Worm (Caenorhabditis elegans) whole organism, young adult: ENCODE data around the gene Y67D8B.3.
A peak's percentile ranks its signal among the peaks of the same experiment; 100 is the strongest.

Experiments used
- B0035.1 ChIP-seq: sonication (generic microtip); optimal IDR thresholded peaks from 2 replicates; lab custom pipeline; 2016; ENCODE audit warnings: missing genetic modification characterization, mild to moderate bottlenecking, missing compliant biosample characterization, missing genotype, missing genetic modification reagents
- B0261.1 ChIP-seq: sonication (generic microtip); optimal IDR thresholded peaks from 2 replicates; lab custom pipeline; 2016; ENCODE audit warnings: mild to moderate bottlenecking, missing genetic modification characterization, moderate library complexity, missing compliant biosample characterization
- C06A6.2 ChIP-seq: fragments of 200-800 bp; sonication (Bioruptor generic); conservative IDR thresholded peaks from 2 replicates; pipeline ENCODE4 v1.3.6; 2022; ENCODE audit warnings: missing genetic modification characterization, missing compliant biosample characterization
- F22D6.2 ChIP-seq: sonication (generic microtip); optimal IDR thresholded peaks from 2 replicates; lab custom pipeline; 2016; ENCODE audit warnings: mild to moderate bottlenecking, missing genetic modification characterization, missing compliant biosample characterization
- F39B2.1 ChIP-seq: fragments of 200-800 bp; sonication (Bioruptor generic); IDR thresholded peaks from 2 replicates; pipeline ENCODE4 v1.3.6; 2022; ENCODE audit warnings: missing genetic modification reagents, missing genetic modification characterization, missing compliant biosample characterization
- F52B5.7 ChIP-seq: sonication (generic microtip); optimal IDR thresholded peaks from 2 replicates; lab custom pipeline; 2016; ENCODE audit warnings: mild to moderate bottlenecking, missing genetic modification characterization, missing compliant biosample characterization
- K12H6.12 ChIP-seq: fragments of 200-800 bp; sonication (Bioruptor generic); optimal IDR thresholded peaks from 2 replicates; lab custom pipeline; 2018; ENCODE audit warnings: mild to moderate bottlenecking, missing genetic modification characterization, missing compliant biosample characterization
- Y53G8AR.9 ChIP-seq: fragments of 200-800 bp; sonication (Bioruptor generic); conservative IDR thresholded peaks from 2 replicates; pipeline ENCODE4 v1.3.6; 2022; ENCODE audit warnings: missing genetic modification reagents, missing genetic modification characterization, missing compliant biosample characterization
- Y79H2A.3 ChIP-seq: fragments of 200-800 bp; sonication (Bioruptor generic); conservative IDR thresholded peaks from 2 replicates; pipeline ENCODE4 v1.3.6; 2022; ENCODE audit warnings: missing genetic modification reagents, missing genetic modification characterization, missing compliant biosample characterization
- akir-1 ChIP-seq: fragments of 200-800 bp; sonication (Bioruptor generic); optimal IDR thresholded peaks from 2 replicates; lab custom pipeline; 2018; ENCODE audit warnings: mild to moderate bottlenecking, missing genetic modification characterization, moderate library complexity, missing compliant biosample characterization
- aptf-3 ChIP-seq: fragments of 200-800 bp; sonication (Bioruptor generic); IDR thresholded peaks from 2 replicates; pipeline ENCODE4 v1.3.6; 2022; ENCODE audit warnings: missing genetic modification characterization, missing compliant biosample characterization
- attf-5 ChIP-seq: fragments of 200-800 bp; sonication (Bioruptor generic); optimal IDR thresholded peaks from 2 replicates; lab custom pipeline; 2018; ENCODE audit warnings: mild to moderate bottlenecking, missing genetic modification characterization, missing compliant biosample characterization
- bed-1 ChIP-seq: fragments of 200-800 bp; sonication (Bioruptor generic); IDR thresholded peaks from 2 replicates; pipeline ENCODE4 v1.3.6; 2022; ENCODE audit warnings: missing genetic modification reagents, missing genetic modification characterization, missing compliant biosample characterization
- ccch-3 ChIP-seq: fragments of 200-800 bp; sonication (Bioruptor generic); optimal IDR thresholded peaks from 2 replicates; lab custom pipeline; 2018; ENCODE audit warnings: mild to moderate bottlenecking, missing genetic modification characterization, missing compliant biosample characterization
- ceh-27 ChIP-seq: fragments of 200-800 bp; sonication (Bioruptor generic); optimal IDR thresholded peaks from 2 replicates; lab custom pipeline; 2018; ENCODE audit warnings: mild to moderate bottlenecking, missing genetic modification characterization, moderate library complexity, missing compliant biosample characterization
- ceh-91 ChIP-seq: fragments of 200-800 bp; sonication (Bioruptor generic); IDR thresholded peaks from 2 replicates; pipeline ENCODE4 v1.3.6; 2022; ENCODE audit warnings: missing genetic modification reagents, missing genetic modification characterization, missing compliant biosample characterization
- dox-1 ChIP-seq: fragments of 200-800 bp; sonication (Bioruptor generic); IDR thresholded peaks from 2 replicates; pipeline ENCODE4 v1.3.6; 2022; ENCODE audit warnings: missing genetic modification reagents, missing genetic modification characterization, missing compliant biosample characterization
- egl-18 ChIP-seq: fragments of 200-800 bp; sonication (Bioruptor generic); IDR thresholded peaks from 2 replicates; pipeline ENCODE4 v1.3.6; 2022; ENCODE audit warnings: missing genetic modification reagents, missing genetic modification characterization, missing compliant biosample characterization
- egl-44 ChIP-seq: fragments of 200-800 bp; sonication (Bioruptor generic); IDR thresholded peaks from 2 replicates; pipeline ENCODE4 v1.3.6; 2022; ENCODE audit warnings: missing genetic modification reagents, missing genetic modification characterization, missing compliant biosample characterization
- egrh-3 ChIP-seq: fragments of 200-800 bp; sonication (Bioruptor generic); IDR thresholded peaks from 2 replicates; pipeline ENCODE4 v1.3.6; 2022; ENCODE audit warnings: missing genetic modification reagents, missing genetic modification characterization, missing compliant biosample characterization
- ekl-4 ChIP-seq: fragments of 200-800 bp; sonication (Bioruptor generic); IDR thresholded peaks from 2 replicates; pipeline ENCODE4 v1.3.6; 2022; ENCODE audit warnings: missing genetic modification reagents, missing genetic modification characterization, missing compliant biosample characterization
- ets-4 ChIP-seq: fragments of 200-800 bp; sonication (Bioruptor generic); optimal IDR thresholded peaks from 2 replicates; lab custom pipeline; 2018; ENCODE audit warnings: mild to moderate bottlenecking, missing genetic modification characterization, missing compliant biosample characterization
- him-1 ChIP-seq: sonication (generic microtip); optimal IDR thresholded peaks from 2 replicates; lab custom pipeline; 2016; ENCODE audit warnings: missing genotype, missing genetic modification reagents, missing genetic modification characterization, missing compliant biosample characterization
- hrde-1 ChIP-seq: sonication (generic microtip); optimal IDR thresholded peaks from 2 replicates; lab custom pipeline; 2016; ENCODE audit warnings: missing genetic modification characterization, mild to moderate bottlenecking, missing compliant biosample characterization, moderate library complexity, missing genotype, missing genetic modification reagents, borderline replicate concordance
- lag-1 ChIP-seq: fragments of 200-800 bp; sonication (Bioruptor generic); IDR thresholded peaks from 2 replicates; pipeline ENCODE4 v1.3.6; 2022; ENCODE audit warnings: missing genetic modification reagents, missing genetic modification characterization, missing compliant biosample characterization
- lin-35 ChIP-seq, 3 experiments: fragments of 150-350 bp in 2 of 3; sonication (generic microtip) in 1 of 3; optimal IDR thresholded peaks; 2 replicates each; lab custom pipeline; 2014 to 2018; ENCODE audit warnings: missing biosample characterization in 3 of 3, missing genetic modification characterization in 3 of 3, missing genetic modification reagents in 3 of 3
- lin-40 ChIP-seq: sonication (generic microtip); optimal IDR thresholded peaks from 2 replicates; lab custom pipeline; 2016; ENCODE audit warnings: missing genetic modification characterization, mild to moderate bottlenecking, missing compliant biosample characterization, missing genotype, missing genetic modification reagents
- lin-54 ChIP-seq: fragments of 200-800 bp; sonication (Bioruptor generic); optimal IDR thresholded peaks from 2 replicates; lab custom pipeline; 2018; ENCODE audit warnings: mild to moderate bottlenecking, missing genetic modification characterization, missing compliant biosample characterization
- lir-1 ChIP-seq: fragments of 200-800 bp; sonication (Bioruptor generic); conservative IDR thresholded peaks from 2 replicates; pipeline ENCODE4 v1.3.6; 2022; ENCODE audit warnings: missing genetic modification reagents, missing genetic modification characterization, missing compliant biosample characterization
- lsy-27 ChIP-seq: sonication (generic microtip); optimal IDR thresholded peaks from 2 replicates; lab custom pipeline; 2017; ENCODE audit warnings: missing genetic modification characterization, mild to moderate bottlenecking, missing compliant biosample characterization, antibody characterized with exemption, missing genotype, borderline replicate concordance; ENCODE audit not compliant: insufficient read depth
- madf-6 ChIP-seq: fragments of 200-800 bp; sonication (Bioruptor generic); IDR thresholded peaks from 2 replicates; pipeline ENCODE4 v1.3.6; 2022; ENCODE audit warnings: missing genetic modification reagents, missing genetic modification characterization, missing compliant biosample characterization
- mcd-1 ChIP-seq: fragments of 200-800 bp; sonication (Bioruptor generic); IDR thresholded peaks from 2 replicates; pipeline ENCODE4 v1.3.6; 2022; ENCODE audit warnings: missing genetic modification reagents, missing genetic modification characterization, missing compliant biosample characterization
- mel-28 ChIP-seq: sonication (generic microtip); optimal IDR thresholded peaks from 2 replicates; lab custom pipeline; 2016; ENCODE audit warnings: borderline replicate concordance, mild to moderate bottlenecking, missing genetic modification characterization, missing compliant biosample characterization
- nfya-1 ChIP-seq: sonication (generic microtip); optimal IDR thresholded peaks from 2 replicates; lab custom pipeline; 2017; ENCODE audit warnings: antibody characterized with exemption, missing compliant biosample characterization, missing genetic modification characterization, borderline replicate concordance; ENCODE audit not compliant: insufficient read depth
- nfyb-1 ChIP-seq: fragments of 200-800 bp; sonication (Bioruptor generic); IDR thresholded peaks from 2 replicates; pipeline ENCODE4 v1.3.6; 2022; ENCODE audit warnings: missing genetic modification reagents, missing genetic modification characterization, missing compliant biosample characterization
- nhr-120 ChIP-seq: fragments of 200-800 bp; sonication (Bioruptor generic); IDR thresholded peaks from 2 replicates; pipeline ENCODE4 v1.3.6; 2022; ENCODE audit warnings: missing genetic modification characterization, missing compliant biosample characterization
- nhr-27 ChIP-seq: fragments of 200-800 bp; sonication (Bioruptor generic); optimal IDR thresholded peaks from 2 replicates; lab custom pipeline; 2018; ENCODE audit warnings: mild to moderate bottlenecking, missing genetic modification characterization, moderate library complexity, missing compliant biosample characterization
- nhr-90 ChIP-seq: sonication (generic microtip); optimal IDR thresholded peaks from 2 replicates; lab custom pipeline; 2016; ENCODE audit warnings: missing genotype, mild to moderate bottlenecking, missing genetic modification characterization, missing compliant biosample characterization
- rec-8 ChIP-seq, 2 experiments: sonication (generic microtip); optimal IDR thresholded peaks; 2 replicates each; lab custom pipeline; 2016; ENCODE audit warnings: mild to moderate bottlenecking in 2 of 2, missing genetic modification characterization in 2 of 2, missing genetic modification reagents in 2 of 2, missing genotype in 2 of 2, missing biosample characterization in 1 of 2, missing compliant biosample characterization in 1 of 2, moderate library complexity in 1 of 2
- repo-1 ChIP-seq: sonication (generic microtip); optimal IDR thresholded peaks from 2 replicates; lab custom pipeline; 2017; ENCODE audit warnings: mild to moderate bottlenecking, missing genetic modification characterization, missing compliant biosample characterization
- sea-2 ChIP-seq: fragments of 200-800 bp; sonication (Bioruptor generic); IDR thresholded peaks from 2 replicates; pipeline ENCODE4 v1.3.6; 2022; ENCODE audit warnings: missing genetic modification characterization, missing compliant biosample characterization
- snpc-1.1 ChIP-seq: sonication (generic microtip); optimal IDR thresholded peaks from 2 replicates; lab custom pipeline; 2017; ENCODE audit warnings: missing genetic modification characterization, mild to moderate bottlenecking, missing compliant biosample characterization, antibody characterized with exemption, moderate library complexity, missing genotype, missing genetic modification reagents; ENCODE audit not compliant: insufficient read depth
- somi-1 ChIP-seq: fragments of 200-800 bp; sonication (Bioruptor generic); optimal IDR thresholded peaks from 2 replicates; lab custom pipeline; 2018; ENCODE audit warnings: mild to moderate bottlenecking, missing genetic modification characterization, missing compliant biosample characterization
- unc-130 ChIP-seq: sonication (generic microtip); optimal IDR thresholded peaks from 2 replicates; lab custom pipeline; 2016; ENCODE audit warnings: missing genetic modification reagents, missing genetic modification characterization, missing compliant biosample characterization
- unc-62 ChIP-seq: fragments of 150-350 bp; optimal IDR thresholded peaks from 2 replicates; lab custom pipeline; 2014; ENCODE audit warnings: missing biosample characterization, missing genetic modification reagents, missing genetic modification characterization
- zim-3 ChIP-seq: sonication (generic microtip); optimal IDR thresholded peaks from 2 replicates; lab custom pipeline; 2017; ENCODE audit warnings: mild to moderate bottlenecking, missing genetic modification characterization, moderate library complexity, missing compliant biosample characterization
- ztf-18 ChIP-seq: sonication (generic microtip); optimal IDR thresholded peaks from 2 replicates; lab custom pipeline; 2016; ENCODE audit warnings: missing genotype, mild to moderate bottlenecking, missing genetic modification characterization, missing compliant biosample characterization
- ztf-25 ChIP-seq: fragments of 200-800 bp; sonication (Bioruptor generic); IDR thresholded peaks from 2 replicates; pipeline ENCODE4 v1.3.6; 2022; ENCODE audit warnings: missing genetic modification reagents, missing genetic modification characterization, missing compliant biosample characterization
- ztf-26 ChIP-seq: sonication (generic microtip); optimal IDR thresholded peaks from 2 replicates; lab custom pipeline; 2017; ENCODE audit warnings: missing genetic modification characterization, missing compliant biosample characterization

Y67D8B.3 gene

ce11 chrIV:3213426-3213825, 11.4 kb upstream of the Y67D8B.3 start, which contains the start of gene slmp-1:
slmp-1 (plus strand) TSS chrIV:3213760.
- no peak for TF ChIP-seq zim-3 (tag; lab: Kevin White, UChicago)
- TF ChIP-seq F52B5.7: no peak
- no peak for TF ChIP-seq nhr-90
- no peak for TF ChIP-seq hrde-1 (tag; lab: Kevin White, UChicago)
- peak; percentile 57 for TF ChIP-seq lin-54 (GFP tag; lab: Kevin White, UChicago)
- no peak for TF ChIP-seq K12H6.12
- TF ChIP-seq akir-1 (GFP tag; lab: Kevin White, UChicago): no peak
- no peak for TF ChIP-seq nfyb-1 (GFP tag; lab: Robert Waterston, UW)
- no peak for TF ChIP-seq rec-8 (tag; optimal IDR thresholded peaks at IDR 0.05; lab: Kevin White, UChicago)
- TF ChIP-seq mel-28 (tag; lab: Kevin White, UChicago): no peak
- no peak for TF ChIP-seq ztf-25 (GFP tag; lab: Robert Waterston, UW)
- TF ChIP-seq snpc-1.1 (tag; lab: Kevin White, UChicago): no peak
- peak; percentile 90 for TF ChIP-seq mcd-1 (GFP tag; lab: Robert Waterston, UW)
- no peak for TF ChIP-seq somi-1
- peak in 1 of 3 experiments; percentile 77 for TF ChIP-seq lin-35 (GFP tag; optimal IDR thresholded peaks at IDR 0.05; lab: Kevin White, UChicago)
- no peak for TF ChIP-seq aptf-3
- TF ChIP-seq ztf-18: no peak
- no peak for TF ChIP-seq him-1 (tag; lab: Kevin White, UChicago)
- TF ChIP-seq lin-40: no peak
- peak; percentile 35; the same call in 1 of the 2 replicates for TF ChIP-seq dox-1 (GFP tag; lab: Robert Waterston, UW)
- TF ChIP-seq Y79H2A.3 (GFP tag; lab: Robert Waterston, UW): no peak
- TF ChIP-seq lsy-27 (tag; lab: Kevin White, UChicago): no peak
- no peak for TF ChIP-seq ets-4 (GFP tag; lab: Kevin White, UChicago)
- TF ChIP-seq egrh-3 (GFP tag; lab: Robert Waterston, UW): no peak
- no peak for TF ChIP-seq repo-1 (tag; lab: Kevin White, UChicago)
- no peak for TF ChIP-seq F22D6.2
- no peak for TF ChIP-seq bed-1 (GFP tag; lab: Robert Waterston, UW)
- TF ChIP-seq nhr-27: no peak
- TF ChIP-seq sea-2 (GFP tag; lab: Robert Waterston, UW): no peak
- TF ChIP-seq madf-6 (GFP tag; lab: Robert Waterston, UW): no peak
- no peak for TF ChIP-seq C06A6.2 (GFP tag; lab: Robert Waterston, UW)
- no peak for TF ChIP-seq F39B2.1 (GFP tag; lab: Robert Waterston, UW)
- no peak for TF ChIP-seq B0261.1
- no peak for TF ChIP-seq lag-1 (GFP tag; lab: Robert Waterston, UW)
- no peak for TF ChIP-seq ztf-26
- TF ChIP-seq egl-44: no peak
- TF ChIP-seq lir-1 (GFP tag; lab: Robert Waterston, UW): no peak
- no peak for TF ChIP-seq nfya-1 (tag; lab: Kevin White, UChicago)
- TF ChIP-seq B0035.1 (tag; lab: Kevin White, UChicago): no peak
- TF ChIP-seq egl-18 (GFP tag; lab: Robert Waterston, UW): no peak
- no peak for TF ChIP-seq unc-130 (GFP tag; lab: Kevin White, UChicago)
- no peak for TF ChIP-seq ceh-91 (GFP tag; lab: Robert Waterston, UW)
- no peak for TF ChIP-seq Y53G8AR.9 (GFP tag; lab: Robert Waterston, UW)
- no peak for TF ChIP-seq unc-62
- no peak for TF ChIP-seq ekl-4
- no peak for TF ChIP-seq ccch-3 (GFP tag; lab: Kevin White, UChicago)
- TF ChIP-seq ceh-27 (GFP tag; lab: Kevin White, UChicago): peak; percentile 10
- TF ChIP-seq nhr-120 (GFP tag; lab: Robert Waterston, UW): no peak
- peak; percentile 59 for TF ChIP-seq attf-5 (GFP tag; lab: Kevin White, UChicago)
